Fruit fly (Drosophila melanogaster) whole organism, prepupa: ENCODE measurements around the gene Pgm1.

Experiments used
- CG6276 ChIP-seq: fragments of 200-800 bp; sonication (Bioruptor generic); optimal IDR thresholded peaks from 2 replicates; lab custom pipeline; 2017; ENCODE audit warnings: missing biosample characterization, mild to moderate bottlenecking, missing genetic modification characterization
- Sox15 ChIP-seq: fragments of 200-800 bp; sonication (Bioruptor generic); optimal IDR thresholded peaks from 3 replicates; lab custom pipeline; 2016; ENCODE audit warnings: missing biosample characterization, missing genetic modification characterization
- fkh ChIP-seq: fragments of 200-800 bp; sonication (Bioruptor generic); optimal IDR thresholded peaks from 3 replicates; lab custom pipeline; 2017; ENCODE audit warnings: missing biosample characterization, mild to moderate bottlenecking, missing genetic modification characterization, moderate library complexity

- no peak for TF ChIP-seq fkh (GFP tag; lab: Kevin White, UChicago)
- no peak for TF ChIP-seq CG6276
- no peak for TF ChIP-seq Sox15 (GFP tag; lab: Kevin White, UChicago)
Observed at dm6 chr3L:16160073-16160398, 31.7 kb upstream of the Pgm1 start.
